Worm (Caenorhabditis elegans) whole organism, young adult: ENCODE measurements around the gene B0507.6.
A peak's percentile ranks its signal among the peaks of the same experiment; 100 is the strongest.

Experiments used
- B0035.1 ChIP-seq: sonication (generic microtip); optimal IDR thresholded peaks from 2 replicates; lab custom pipeline; 2016; ENCODE audit warnings: missing genetic modification characterization, mild to moderate bottlenecking, missing compliant biosample characterization, missing genotype, missing genetic modification reagents
- B0336.3 ChIP-seq: fragments of 200-800 bp; sonication (Bioruptor generic); IDR thresholded peaks from 2 replicates; pipeline ENCODE4 v1.3.6; 2022; ENCODE audit warnings: missing genetic modification characterization, missing compliant biosample characterization
- F23B12.7 ChIP-seq: sonication (generic microtip); optimal IDR thresholded peaks from 2 replicates; lab custom pipeline; 2017; ENCODE audit warnings: missing genetic modification characterization, mild to moderate bottlenecking, missing compliant biosample characterization, antibody characterized with exemption, moderate library complexity; ENCODE audit not compliant: insufficient read depth
- F39B2.1 ChIP-seq: fragments of 200-800 bp; sonication (Bioruptor generic); IDR thresholded peaks from 2 replicates; pipeline ENCODE4 v1.3.6; 2022; ENCODE audit warnings: missing genetic modification reagents, missing genetic modification characterization, missing compliant biosample characterization
- T26A5.8 ChIP-seq: sonication (generic microtip); optimal IDR thresholded peaks from 2 replicates; lab custom pipeline; 2016; ENCODE audit warnings: missing genetic modification characterization, missing compliant biosample characterization
- athp-1 ChIP-seq: sonication (generic microtip); optimal IDR thresholded peaks from 2 replicates; lab custom pipeline; 2017; ENCODE audit warnings: mild to moderate bottlenecking, missing genetic modification characterization, missing compliant biosample characterization
- bed-1 ChIP-seq: fragments of 200-800 bp; sonication (Bioruptor generic); IDR thresholded peaks from 2 replicates; pipeline ENCODE4 v1.3.6; 2022; ENCODE audit warnings: missing genetic modification reagents, missing genetic modification characterization, missing compliant biosample characterization
- cebp-2 ChIP-seq: fragments of 200-800 bp; sonication (Bioruptor generic); IDR thresholded peaks from 2 replicates; pipeline ENCODE4 v1.3.6; 2022; ENCODE audit warnings: missing genetic modification characterization, missing compliant biosample characterization
- ceh-27 ChIP-seq: fragments of 200-800 bp; sonication (Bioruptor generic); optimal IDR thresholded peaks from 2 replicates; lab custom pipeline; 2018; ENCODE audit warnings: mild to moderate bottlenecking, missing genetic modification characterization, moderate library complexity, missing compliant biosample characterization
- ceh-79 ChIP-seq: sonication (generic microtip); optimal IDR thresholded peaks from 2 replicates; lab custom pipeline; 2017; ENCODE audit warnings: mild to moderate bottlenecking, missing genetic modification characterization, missing compliant biosample characterization
- him-1 ChIP-seq: sonication (generic microtip); optimal IDR thresholded peaks from 2 replicates; lab custom pipeline; 2016; ENCODE audit warnings: missing genotype, missing genetic modification reagents, missing genetic modification characterization, missing compliant biosample characterization
- lin-40 ChIP-seq: sonication (generic microtip); optimal IDR thresholded peaks from 2 replicates; lab custom pipeline; 2016; ENCODE audit warnings: missing genetic modification characterization, mild to moderate bottlenecking, missing compliant biosample characterization, missing genotype, missing genetic modification reagents
- lsl-1 ChIP-seq: fragments of 200-800 bp; sonication (Bioruptor generic); optimal IDR thresholded peaks from 2 replicates; lab custom pipeline; 2018; ENCODE audit warnings: mild to moderate bottlenecking, missing genetic modification characterization, moderate library complexity, missing compliant biosample characterization
- mxl-1 ChIP-seq: sonication (generic microtip); optimal IDR thresholded peaks from 2 replicates; lab custom pipeline; 2016; ENCODE audit warnings: missing genetic modification characterization, missing compliant biosample characterization
- nhr-80 ChIP-seq: sonication (generic microtip); optimal IDR thresholded peaks from 2 replicates; lab custom pipeline; 2016; ENCODE audit warnings: missing genetic modification characterization, missing compliant biosample characterization
- snpc-1.3 ChIP-seq: sonication (generic microtip); optimal IDR thresholded peaks from 2 replicates; lab custom pipeline; 2017; ENCODE audit warnings: missing genetic modification characterization, mild to moderate bottlenecking, missing compliant biosample characterization, antibody characterized with exemption, moderate library complexity, missing genotype, missing genetic modification reagents; ENCODE audit not compliant: insufficient read depth
- ztf-18 ChIP-seq: sonication (generic microtip); optimal IDR thresholded peaks from 2 replicates; lab custom pipeline; 2016; ENCODE audit warnings: missing genotype, mild to moderate bottlenecking, missing genetic modification characterization, missing compliant biosample characterization

B0507.6 gene

ce11 chrV:8795499-8795898, 49.5 kb downstream of the B0507.6 start:
- TF ChIP-seq nhr-80 (tag; lab: Kevin White, UChicago), result peak; percentile 4
- no peak for TF ChIP-seq T26A5.8 (tag; lab: Kevin White, UChicago)
- TF ChIP-seq him-1 (tag; lab: Kevin White, UChicago), result no peak

ce11 chrV:8796246-8796645, 50.3 kb downstream of the B0507.6 start:
- TF ChIP-seq snpc-1.3 (tag; lab: Kevin White, UChicago) (no peak), nhr-80 (tag; lab: Kevin White, UChicago) (peak; percentile 52), F23B12.7 (tag; lab: Kevin White, UChicago) (no peak), B0336.3 (no peak)

ce11 chrV:8796889-8797288, 50.9 kb downstream of the B0507.6 start:
- TF ChIP-seq athp-1 (tag; lab: Kevin White, UChicago), result no peak

- no peak for TF ChIP-seq ceh-27 (GFP tag; lab: Kevin White, UChicago)
- TF ChIP-seq, all 124 proteins: peak for 0
Measured at ce11 chrV:8798470-8798869, 52.5 kb downstream of the B0507.6 start.

- TF ChIP-seq F39B2.1, result no peak
- TF ChIP-seq ceh-27 (GFP tag; lab: Kevin White, UChicago), result no peak
- no peak for TF ChIP-seq ceh-79
- no peak for TF ChIP-seq B0035.1 (tag; lab: Kevin White, UChicago)
- TF ChIP-seq lsl-1 (GFP tag; lab: Kevin White, UChicago), result no peak
- TF ChIP-seq mxl-1 (tag; lab: Kevin White, UChicago), result no peak
- no peak for TF ChIP-seq cebp-2 (GFP tag; lab: Robert Waterston, UW)
- no peak for TF ChIP-seq bed-1 (GFP tag; lab: Robert Waterston, UW)
- no peak for TF ChIP-seq lin-40 (tag; lab: Kevin White, UChicago)
- TF ChIP-seq ztf-18 (tag; lab: Kevin White, UChicago), result no peak
Measured at ce11 chrV:8799293-8799812, 53.4 kb downstream of the B0507.6 start.
